Worm (Caenorhabditis elegans): Measurements from ENCODE around the gene F21A3.4.

F21A3.4 gene

ce11 chrV:15536320-15536719 is at the start of gene F21A3.4:
TSS of gene F21A3.4 (plus strand) at chrV:15536620.
- TF ChIP-seq lin-15B (tag; optimal IDR thresholded peaks at IDR 0.05) (no peak), lin-35 (GFP tag; optimal IDR thresholded peaks at IDR 0.05) (no peak), efl-1 (optimal IDR thresholded peaks at IDR 0.05) (no peak), efl-1 (GFP tag; optimal IDR thresholded peaks at IDR 0.05 in 1 of 2) (peak in 1 of 2 experiments; percentile 59), unc-62 (GFP tag; optimal IDR thresholded peaks at IDR 0.05) (no peak), dpl-1 (GFP tag; optimal IDR thresholded peaks at IDR 0.05) (no peak)

DNA sequence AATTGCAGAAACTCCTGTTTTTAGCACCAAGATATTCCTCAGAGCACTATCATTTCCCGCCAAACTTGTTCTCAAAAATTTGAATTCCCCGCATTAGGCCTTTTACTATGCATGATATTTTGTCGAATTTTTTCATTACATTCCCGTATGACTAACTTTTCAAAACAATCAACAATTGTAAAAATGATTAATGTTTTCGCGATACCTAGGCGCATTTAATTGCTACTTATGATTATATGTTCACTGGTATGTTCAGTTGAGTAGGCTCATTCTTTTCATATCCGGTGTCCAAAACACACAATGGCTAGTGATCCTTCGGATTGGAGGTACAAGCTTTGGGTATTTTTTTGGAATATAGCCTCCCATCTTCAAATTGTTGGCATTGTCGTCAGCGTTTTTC is 48.7 kb upstream of the F21A3.4 start, which contains the start of gene srw-21:
Gene srw-21 (plus strand): TSS at position 301 of the 400 bp plus-strand sequence.
- TF ChIP-seq xbp-1 (tag; optimal IDR thresholded peaks at IDR 0.05) (no peak), lin-13 (GFP tag; optimal IDR thresholded peaks at IDR 0.05) (no peak), fkh-10 (GFP tag; optimal IDR thresholded peaks at IDR 0.05) (no peak), swsn-7 (tag; optimal IDR thresholded peaks at IDR 0.05) (no peak), unc-62 (GFP tag; optimal IDR thresholded peaks at IDR 0.05) (no peak), irx-1 (tag; optimal IDR thresholded peaks at IDR 0.05) (no peak), lsy-2 (tag; optimal IDR thresholded peaks at IDR 0.05) (no peak), C34B4.2 (tag; optimal IDR thresholded peaks at IDR 0.05) (no peak), dsc-1 (tag; optimal IDR thresholded peaks at IDR 0.05) (no peak), unc-98 (GFP tag; IDR thresholded peaks at IDR 0.05) (no peak), nhr-77 (tag; optimal IDR thresholded peaks at IDR 0.05) (no peak), sptf-1 (tag; optimal IDR thresholded peaks at IDR 0.05) (no peak), nhr-85 (tag) (no peak), skn-1 (tag; optimal IDR thresholded peaks at IDR 0.05) (no peak), tbx-2 (tag; optimal IDR thresholded peaks at IDR 0.05) (no peak), C16A3.4 (tag; optimal IDR thresholded peaks at IDR 0.05) (no peak), unc-30 (tag; optimal IDR thresholded peaks at IDR 0.05) (no peak), hpl-2 (GFP tag; optimal IDR thresholded peaks at IDR 0.05) (no peak), mdl-1 (tag; optimal IDR thresholded peaks at IDR 0.05) (no peak), snu-23 (GFP tag; optimal IDR thresholded peaks at IDR 0.05) (no peak)

DNA sequence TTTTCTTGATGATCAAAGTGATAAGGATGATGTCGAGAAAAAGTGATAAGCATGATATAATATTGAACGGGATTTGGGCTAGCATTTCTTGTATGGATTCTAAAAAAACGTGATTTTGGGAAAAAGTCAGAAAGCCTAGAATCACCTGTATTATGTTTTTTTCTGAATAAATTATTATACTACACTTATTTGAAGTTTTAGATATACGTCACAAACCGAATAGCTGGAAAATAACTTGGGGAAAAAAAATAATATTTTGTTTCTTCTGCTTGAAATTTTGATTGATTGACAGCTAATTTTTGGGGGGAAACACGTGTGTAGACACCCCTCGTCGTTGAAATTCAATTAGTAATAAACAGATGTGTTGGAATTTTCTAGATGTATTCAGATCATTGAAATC is 43.9 kb upstream of the F21A3.4 start, which contains the start of gene str-264:
Gene str-264 (minus strand): TSS at position 101 of the 400 bp plus-strand sequence.
- no peak for TF ChIP-seq zag-1 (tag; optimal IDR thresholded peaks at IDR 0.05)
- no peak for TF ChIP-seq mdl-1 (tag; optimal IDR thresholded peaks at IDR 0.05)
- no peak for TF ChIP-seq mab-9 (GFP tag; IDR thresholded peaks at IDR 0.05)
- no peak for TF ChIP-seq unc-130 (tag; optimal IDR thresholded peaks at IDR 0.05)
- TF ChIP-seq lin-39 (tag; optimal IDR thresholded peaks at IDR 0.05) = no peak
- TF ChIP-seq rnt-1 (tag; optimal IDR thresholded peaks at IDR 0.05) = no peak
- TF ChIP-seq vab-15 (tag; optimal IDR thresholded peaks at IDR 0.05) = no peak
- TF ChIP-seq ceh-63 (GFP tag; optimal IDR thresholded peaks at IDR 0.05) = no peak
- no peak for TF ChIP-seq nhr-71 (tag; optimal IDR thresholded peaks at IDR 0.05)
- TF ChIP-seq efl-3 (GFP tag; optimal IDR thresholded peaks at IDR 0.05) = no peak
- no peak for TF ChIP-seq elt-2 (tag; optimal IDR thresholded peaks at IDR 0.05)
- TF ChIP-seq fkh-4 (tag; optimal IDR thresholded peaks at IDR 0.05; ENCODE audit: borderline replicate concordance) = no peak
- TF ChIP-seq tlp-1 (tag; optimal IDR thresholded peaks at IDR 0.05) = no peak
- no peak for TF ChIP-seq fkh-10 (GFP tag; optimal IDR thresholded peaks at IDR 0.05)
- no peak for TF ChIP-seq ces-1 (GFP tag; optimal IDR thresholded peaks at IDR 0.05)
- no peak for TF ChIP-seq hlh-17 (GFP tag; optimal IDR thresholded peaks at IDR 0.05; ENCODE audit: borderline replicate concordance)
- TF ChIP-seq ama-1 (optimal IDR thresholded peaks at IDR 0.05) = no peak
- TF ChIP-seq pax-3 (tag; optimal IDR thresholded peaks at IDR 0.05) = no peak
- no peak for TF ChIP-seq mep-1 (tag; optimal IDR thresholded peaks at IDR 0.05)
- no peak for TF ChIP-seq pqm-1 (tag; optimal IDR thresholded peaks at IDR 0.05)
